Fruit fly (Drosophila melanogaster) whole organism, wandering third instar larva: ENCODE data around the gene Als2.

Experiments used
- Abd-B ChIP-seq: fragments of >200 bp; optimal IDR thresholded peaks from 2 replicates; lab custom pipeline; 2017; ENCODE audit warnings: missing biosample characterization, missing genetic modification characterization
- CG32264 ChIP-seq: fragments of 200-800 bp; sonication (Bioruptor generic); optimal IDR thresholded peaks from 2 replicates; lab custom pipeline; 2016; ENCODE audit warnings: missing biosample characterization, missing genetic modification characterization
- CG9705 ChIP-seq: fragments of 200-800 bp; sonication (Bioruptor generic); optimal IDR thresholded peaks from 2 replicates; lab custom pipeline; 2018; ENCODE audit warnings: missing biosample characterization, mild to moderate bottlenecking, missing genetic modification characterization
- CrebA ChIP-seq: fragments of 200-800 bp; sonication (Bioruptor generic); optimal IDR thresholded peaks from 2 replicates; lab custom pipeline; 2016; ENCODE audit warnings: missing biosample characterization, mild to moderate bottlenecking, missing genetic modification characterization, borderline replicate concordance
- Dfd ChIP-seq: fragments of >200 bp; optimal IDR thresholded peaks from 2 replicates; lab custom pipeline; 2017; ENCODE audit warnings: missing biosample characterization, missing genetic modification characterization
- Dif ChIP-seq: fragments of 200-275, 200-300 bp; sonication (Bioruptor generic); optimal IDR thresholded peaks from 2 replicates; lab custom pipeline; 2018; ENCODE audit warnings: missing biosample characterization, missing genetic modification characterization; ENCODE audit not compliant: partially characterized antibody
- HLH106 ChIP-seq: fragments of 200-800 bp; optimal IDR thresholded peaks from 3 replicates; lab custom pipeline; 2019; ENCODE audit warnings: missing biosample characterization, mild to moderate bottlenecking, missing genetic modification characterization, moderate library complexity
- Hnf4 ChIP-seq: fragments of 200-800 bp; sonication (Bioruptor generic); optimal IDR thresholded peaks from 2 replicates; lab custom pipeline; 2016; ENCODE audit warnings: missing biosample characterization, mild to moderate bottlenecking, missing genetic modification characterization
- Hr83 ChIP-seq: fragments of 200-300 bp; sonication (Bioruptor generic); optimal IDR thresholded peaks from 2 replicates; lab custom pipeline; 2016; ENCODE audit warnings: missing biosample characterization, mild to moderate bottlenecking, missing genetic modification characterization, moderate library complexity; ENCODE audit not compliant: poor library complexity, severe bottlenecking
- Jra ChIP-seq: sonication (Bioruptor generic); optimal IDR thresholded peaks from 2 replicates; lab custom pipeline; 2016; ENCODE audit warnings: missing biosample characterization, missing genetic modification characterization
- Mio ChIP-seq: sonication (Bioruptor generic); optimal IDR thresholded peaks from 2 replicates; lab custom pipeline; 2016; ENCODE audit warnings: missing biosample characterization, missing genetic modification characterization
- Myc ChIP-seq: fragments of >200 bp; optimal IDR thresholded peaks from 2 replicates; lab custom pipeline; 2017
- N ChIP-seq: fragments of >200 bp; optimal IDR thresholded peaks from 2 replicates; lab custom pipeline; 2018; ENCODE audit warnings: missing biosample characterization, missing external identifiers, missing genetic modification characterization
- OdsH ChIP-seq: fragments of 200-800 bp; sonication (Bioruptor generic); optimal IDR thresholded peaks from 2 replicates; lab custom pipeline; 2016; ENCODE audit warnings: missing biosample characterization, mild to moderate bottlenecking, missing genetic modification characterization
- Sp1 ChIP-seq: fragments of 200-800 bp; sonication (Bioruptor generic); optimal IDR thresholded peaks from 3 replicates; lab custom pipeline; 2019; ENCODE audit warnings: missing biosample characterization, mild to moderate bottlenecking, missing genetic modification characterization, moderate library complexity
- Vsx2 ChIP-seq: fragments of 200-300, 225-300 bp; sonication (Bioruptor generic); optimal IDR thresholded peaks from 2 replicates; lab custom pipeline; 2018; ENCODE audit warnings: missing biosample characterization, missing genetic modification characterization; ENCODE audit not compliant: partially characterized antibody
- br ChIP-seq: fragments of 200-800 bp; sonication (Bioruptor generic); optimal IDR thresholded peaks from 2 replicates; lab custom pipeline; 2016; ENCODE audit warnings: missing biosample characterization, missing genetic modification characterization
- brk ChIP-seq: fragments of 200-800 bp; sonication (Bioruptor generic); optimal IDR thresholded peaks from 2 replicates; lab custom pipeline; 2016; ENCODE audit warnings: missing biosample characterization, mild to moderate bottlenecking, missing genetic modification characterization
- dl ChIP-seq, 2 experiments: fragments of 175-275, 200-275 bp in 1 of 2; fragments of 200-275 bp in 1 of 2; sonication (Bioruptor generic); optimal IDR thresholded peaks; lab custom pipeline; 2018; ENCODE audit warnings: mild to moderate bottlenecking in 2 of 2, missing biosample characterization in 2 of 2, missing genetic modification characterization in 2 of 2, moderate library complexity in 2 of 2; ENCODE audit not compliant: partially characterized antibody in 2 of 2, insufficient read depth in 1 of 2
- dmrt93B ChIP-seq: fragments of 200-800 bp; sonication (Bioruptor generic); optimal IDR thresholded peaks from 2 replicates; lab custom pipeline; 2018; ENCODE audit warnings: missing biosample characterization, mild to moderate bottlenecking, missing genetic modification characterization
- dsf ChIP-seq: sonication (Bioruptor generic); optimal IDR thresholded peaks from 2 replicates; lab custom pipeline; 2016; ENCODE audit warnings: missing biosample characterization, missing genetic modification characterization, borderline replicate concordance
- ey ChIP-seq: fragments of 200-800 bp; sonication (Bioruptor generic); optimal IDR thresholded peaks from 2 replicates; lab custom pipeline; 2016; ENCODE audit warnings: missing biosample characterization, missing genetic modification characterization
- foxo ChIP-seq, 2 experiments: fragments of 200-800 bp; sonication (Bioruptor generic); optimal IDR thresholded peaks; 2 replicates in 1 of 2; 3 replicates in 1 of 2; lab custom pipeline; 2016 to 2017; ENCODE audit warnings: missing biosample characterization in 2 of 2, missing genetic modification characterization in 2 of 2
- fru ChIP-seq: fragments of 200-800 bp; sonication (Bioruptor generic); optimal IDR thresholded peaks from 3 replicates; lab custom pipeline; 2016; ENCODE audit warnings: missing biosample characterization, mild to moderate bottlenecking, missing genetic modification characterization
- h ChIP-seq: fragments of 200-800 bp; sonication (Bioruptor generic); optimal IDR thresholded peaks from 3 replicates; lab custom pipeline; 2016; ENCODE audit warnings: missing biosample characterization, mild to moderate bottlenecking, missing genetic modification characterization
- jim ChIP-seq: fragments of 175-275, 200-325 bp; sonication (Bioruptor generic); optimal IDR thresholded peaks from 2 replicates; lab custom pipeline; 2016; ENCODE audit warnings: missing biosample characterization, mild to moderate bottlenecking, missing genetic modification characterization
- lola ChIP-seq: fragments of >200 bp; optimal IDR thresholded peaks from 2 replicates; lab custom pipeline; 2017; ENCODE audit warnings: missing biosample characterization, missing genetic modification characterization
- pan ChIP-seq: fragments of >200 bp; optimal IDR thresholded peaks from 2 replicates; lab custom pipeline; 2017
- psq ChIP-seq: fragments of 200-800 bp; sonication (Bioruptor generic); optimal IDR thresholded peaks from 3 replicates; lab custom pipeline; 2017; ENCODE audit warnings: missing biosample characterization, mild to moderate bottlenecking, missing genetic modification characterization, moderate library complexity
- sage ChIP-seq: fragments of 200-800 bp; sonication (Bioruptor generic); optimal IDR thresholded peaks from 2 replicates; lab custom pipeline; 2016; ENCODE audit warnings: missing biosample characterization, mild to moderate bottlenecking, missing genetic modification characterization
- sv ChIP-seq: fragments of 200-800 bp; sonication (Bioruptor generic); optimal IDR thresholded peaks from 3 replicates; lab custom pipeline; 2016; ENCODE audit warnings: missing biosample characterization, missing genetic modification characterization
- tai ChIP-seq: sonication (Bioruptor generic); optimal IDR thresholded peaks from 2 replicates; lab custom pipeline; 2016; ENCODE audit warnings: missing biosample characterization, missing genetic modification characterization
- usp ChIP-seq: fragments of >200 bp; optimal IDR thresholded peaks from 2 replicates; lab custom pipeline; 2017; ENCODE audit warnings: missing biosample characterization, missing genetic modification characterization
- woc ChIP-seq: sonication (Bioruptor generic); optimal IDR thresholded peaks from 2 replicates; lab custom pipeline; 2016; ENCODE audit warnings: missing biosample characterization, mild to moderate bottlenecking, missing genetic modification characterization

Gene Als2

dm6 chr3L:21667530-21667929, 12.0 kb downstream of the Als2 start:
- TF ChIP-seq sage, result no peak
- no peak for TF ChIP-seq Jra

- TF ChIP-seq usp (no peak), CrebA (GFP tag; lab: Kevin White, UChicago) (no peak), Dfd (GFP tag; lab: Kevin White, UChicago) (no peak), sage (no peak), br (GFP tag; lab: Kevin White, UChicago) (no peak), foxo (GFP tag; optimal IDR thresholded peaks at IDR 0.05; lab: Kevin White, UChicago) (no peak), ey (GFP tag; lab: Kevin White, UChicago) (no peak), lola (GFP tag; lab: Kevin White, UChicago) (no peak), HLH106 (no peak), Hr83 (GFP tag; lab: Kevin White, UChicago) (no peak), dl (GFP tag; optimal IDR thresholded peaks at IDR 0.05; lab: Kevin White, UChicago; ENCODE audit: insufficient read depth in 1 of 2, partially characterized antibody in 2 of 2) (no peak), pan (no peak), OdsH (GFP tag; lab: Kevin White, UChicago) (no peak)
These were observed 12.7 kb downstream of the Als2 start, which contains the start of gene Cpr78E for dm6 chr3L:21666880-21667279. TSS of gene Cpr78E (minus strand) at chr3L:21666980.

dm6 chr3L:21652768-21653167, 26.8 kb downstream of the Als2 start:
- peak; percentile 48 for TF ChIP-seq OdsH (GFP tag; lab: Kevin White, UChicago)
- TF ChIP-seq brk (GFP tag; lab: Kevin White, UChicago), result no peak
- TF ChIP-seq Dfd (GFP tag; lab: Kevin White, UChicago), result no peak
- peak; percentile 39 for TF ChIP-seq psq
- TF ChIP-seq tai (GFP tag; lab: Kevin White, UChicago), result peak; percentile 57
- TF ChIP-seq ey (GFP tag; lab: Kevin White, UChicago), result peak; percentile 50
- peak; percentile 93 for TF ChIP-seq Myc
- TF ChIP-seq foxo (GFP tag; optimal IDR thresholded peaks at IDR 0.05; lab: Kevin White, UChicago), result peak in 1 of 2 experiments; percentile 71
- TF ChIP-seq CG9705 (GFP tag; lab: Kevin White, UChicago), result peak; percentile 36
- TF ChIP-seq Hr83 (GFP tag; lab: Kevin White, UChicago), result peak; percentile 72
- no peak for TF ChIP-seq dsf (GFP tag; lab: Kevin White, UChicago)
- peak; percentile 57 for TF ChIP-seq HLH106
- TF ChIP-seq h (GFP tag; lab: Kevin White, UChicago), result peak; percentile 55
- peak; percentile 68 for TF ChIP-seq br (GFP tag; lab: Kevin White, UChicago)
- no peak for TF ChIP-seq woc
- peak; percentile 69 for TF ChIP-seq Hnf4 (GFP tag; lab: Kevin White, UChicago)
- TF ChIP-seq sv, result peak; percentile 57
- no peak for TF ChIP-seq CrebA (GFP tag; lab: Kevin White, UChicago)
- no peak for TF ChIP-seq lola (GFP tag; lab: Kevin White, UChicago)
- TF ChIP-seq fru (GFP tag; lab: Kevin White, UChicago), result peak; percentile 48
- peak; percentile 30 for TF ChIP-seq dmrt93B (GFP tag; lab: Kevin White, UChicago)

- TF ChIP-seq Hnf4 (GFP tag; lab: Kevin White, UChicago) (no peak), jim (no peak), Vsx2 (GFP tag; lab: Kevin White, UChicago) (no peak), foxo (GFP tag; optimal IDR thresholded peaks at IDR 0.05; lab: Kevin White, UChicago) (no peak), woc (no peak), sage (no peak), lola (GFP tag; lab: Kevin White, UChicago) (no peak), dmrt93B (GFP tag; lab: Kevin White, UChicago) (no peak), dl (GFP tag; optimal IDR thresholded peaks at IDR 0.05; lab: Kevin White, UChicago; ENCODE audit: insufficient read depth in 1 of 2, partially characterized antibody in 2 of 2) (no peak), pan (no peak), usp (no peak), Mio (GFP tag; lab: Kevin White, UChicago) (no peak)
These were observed 27.4 kb downstream of the Als2 start for dm6 chr3L:21652124-21652523.

- TF ChIP-seq CG32264 (no peak), N (no peak), pan (no peak), Dif (no peak), HLH106 (no peak), sv (no peak), jim (no peak), Abd-B (GFP tag; lab: Kevin White, UChicago) (no peak), Sp1 (GFP tag; lab: Kevin White, UChicago) (no peak), foxo (GFP tag; optimal IDR thresholded peaks at IDR 0.05; lab: Kevin White, UChicago) (no peak), h (GFP tag; lab: Kevin White, UChicago) (no peak), dl (GFP tag; optimal IDR thresholded peaks at IDR 0.05; lab: Kevin White, UChicago; ENCODE audit: insufficient read depth in 1 of 2, partially characterized antibody in 2 of 2) (no peak)
These were observed 28.1 kb downstream of the Als2 start for dm6 chr3L:21651412-21651811.
